Worm (Caenorhabditis elegans) whole organism, L3 larva: ENCODE data around the gene nlp-43.
A peak's percentile ranks its signal among the peaks of the same experiment; 100 is the strongest.

Experiments used
- daf-12 ChIP-seq: fragments of 150-350 bp; optimal IDR thresholded peaks from 2 replicates; lab custom pipeline; 2014; ENCODE audit warnings: missing biosample characterization, missing genetic modification reagents, missing genetic modification characterization
- lin-15B ChIP-seq: fragments of 150-350 bp; optimal IDR thresholded peaks from 2 replicates; lab custom pipeline; 2014; ENCODE audit warnings: missing biosample characterization, missing genetic modification characterization
- mdl-1 ChIP-seq: fragments of 150-350 bp; optimal IDR thresholded peaks from 2 replicates; lab custom pipeline; 2014; ENCODE audit warnings: missing biosample characterization, missing genetic modification characterization
- nfya-1 ChIP-seq: sonication (generic microtip); optimal IDR thresholded peaks from 2 replicates; lab custom pipeline; 2017; ENCODE audit warnings: missing genetic modification characterization, mild to moderate bottlenecking, missing compliant biosample characterization, antibody characterized with exemption, moderate library complexity; ENCODE audit not compliant: insufficient read depth
- pha-4 ChIP-seq: fragments of 150-350 bp; optimal IDR thresholded peaks from 2 replicates; lab custom pipeline; 2014; ENCODE audit warnings: missing biosample characterization, missing genetic modification reagents, missing genetic modification characterization

DNA sequence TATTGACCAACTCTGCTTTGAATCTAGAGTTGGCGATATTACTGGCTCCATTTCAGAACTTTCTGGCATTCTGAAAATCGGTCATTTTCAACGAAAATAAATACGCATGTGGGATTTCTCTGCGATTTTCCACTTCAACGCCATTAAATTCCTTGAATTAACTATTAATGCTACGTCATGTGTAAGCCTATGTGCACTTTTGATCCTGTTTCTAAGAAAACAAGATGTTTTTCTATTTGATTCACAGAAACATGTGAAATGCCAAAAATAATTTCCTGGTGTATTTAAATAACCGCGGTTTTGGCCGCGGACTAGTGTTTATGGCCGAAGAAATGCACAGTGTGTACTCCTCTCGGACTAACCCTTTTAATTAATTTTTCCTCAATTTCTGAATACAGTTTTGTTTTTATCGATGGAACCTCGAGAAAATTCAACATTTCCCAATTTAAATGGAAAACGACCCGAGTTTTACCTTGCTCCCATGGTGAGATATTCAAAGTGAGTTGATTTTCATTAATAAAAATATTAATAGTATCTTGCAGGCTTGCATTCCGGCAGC lies 26.5 kb downstream of the nlp-43 start, which contains the start of the genes C45G9.11 and C45G9.2:
- TF ChIP-seq mdl-1 (tag; lab: Kevin White, UChicago) (no peak), nfya-1 (peak; percentile 75), daf-12 (tag; lab: Kevin White, UChicago) (no peak), pha-4 (tag; lab: Kevin White, UChicago) (no peak), lin-15B (tag; lab: Kevin White, UChicago) (peak; percentile 63)
